Worm (Caenorhabditis elegans): ENCODE measurements around the gene vwa-8.

- TF ChIP-seq ceh-28 (tag; optimal IDR thresholded peaks at IDR 0.05) (no peak), nhr-12 (tag; optimal IDR thresholded peaks at IDR 0.05) (no peak), ama-1 (optimal IDR thresholded peaks at IDR 0.05) (no peak), lsy-12 (tag; optimal IDR thresholded peaks at IDR 0.05) (no peak), aly-2 (tag; optimal IDR thresholded peaks at IDR 0.05) (no peak), pqm-1 (tag; optimal IDR thresholded peaks at IDR 0.05) (no peak), nhr-77 (tag; optimal IDR thresholded peaks at IDR 0.05) (no peak), R02D3.7 (tag; optimal IDR thresholded peaks at IDR 0.05) (no peak), nhr-28 (tag; optimal IDR thresholded peaks at IDR 0.05) (no peak)
Observed at ce11 chrX:12978569-12978968, 12.7 kb upstream of the vwa-8 start.
